Worm (Caenorhabditis elegans) whole organism, L1 larva: ENCODE measurements around the gene C56G2.9.
A peak's percentile ranks its signal among the peaks of the same experiment; 100 is the strongest.

ENCODE experiments used
- blmp-1 ChIP-seq: fragments of 150-350 bp; optimal IDR thresholded peaks from 2 replicates; lab custom pipeline; 2014; ENCODE audit warnings: missing biosample characterization, missing genetic modification characterization
- lin-39 ChIP-seq: fragments of 150-350 bp; optimal IDR thresholded peaks from 2 replicates; lab custom pipeline; 2014; ENCODE audit warnings: missing biosample characterization, missing genetic modification reagents, missing genetic modification characterization
- mep-1 ChIP-seq: fragments of 150-350 bp; optimal IDR thresholded peaks from 2 replicates; lab custom pipeline; 2014; ENCODE audit warnings: missing biosample characterization, missing genetic modification characterization
- nhr-11 ChIP-seq: fragments of 150-350 bp; optimal IDR thresholded peaks from 2 replicates; lab custom pipeline; 2014; ENCODE audit warnings: missing biosample characterization, missing genetic modification characterization
- nhr-12 ChIP-seq: sonication (generic microtip); optimal IDR thresholded peaks from 2 replicates; lab custom pipeline; 2017; ENCODE audit warnings: missing biosample characterization, missing genetic modification characterization
- unc-62 ChIP-seq: fragments of 150-350 bp; optimal IDR thresholded peaks from 2 replicates; lab custom pipeline; 2014; ENCODE audit warnings: missing biosample characterization, missing genetic modification reagents, missing genetic modification characterization

DNA sequence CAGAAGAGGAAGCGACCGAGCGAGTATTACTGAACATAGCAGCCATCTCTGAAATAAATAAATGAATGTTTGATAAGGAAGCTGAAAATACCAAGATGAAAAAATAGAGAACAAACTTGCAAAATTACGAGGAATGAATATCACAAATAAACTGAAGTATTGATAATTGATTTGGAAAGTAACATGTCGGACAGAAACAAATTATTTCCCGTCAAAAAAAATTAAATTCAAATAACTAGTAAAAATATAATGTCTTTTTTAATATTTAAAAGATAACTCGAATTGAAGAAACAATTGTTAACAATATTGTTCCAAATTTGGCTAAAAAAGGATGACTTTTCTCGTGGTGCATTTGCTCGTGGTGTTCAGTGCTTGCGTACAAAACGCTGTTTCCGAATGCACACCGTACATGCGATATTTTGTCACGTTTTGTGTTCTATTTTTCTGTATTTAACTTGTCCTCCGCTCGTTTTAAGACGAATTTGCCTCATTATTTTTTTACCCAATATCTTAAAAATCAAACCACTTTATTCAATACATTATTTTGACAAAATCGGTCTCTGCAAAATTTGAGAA lies 1.2 kb downstream of the C56G2.9 start, which contains the start of gene rpn-13:
- TF ChIP-seq nhr-12 (tag; lab: Kevin White, UChicago): no peak
- TF ChIP-seq nhr-11: no peak
- TF ChIP-seq unc-62 (GFP tag; lab: Kevin White, UChicago): no peak
- no peak for TF ChIP-seq mep-1 (tag; lab: Kevin White, UChicago)
- TF ChIP-seq lin-39 (tag; lab: Kevin White, UChicago): no peak
- peak; percentile 35 for TF ChIP-seq blmp-1 (tag; lab: Kevin White, UChicago)
